Worm (Caenorhabditis elegans): Measurements from ENCODE around the gene F43G6.10.

Gene F43G6.10

DNA sequence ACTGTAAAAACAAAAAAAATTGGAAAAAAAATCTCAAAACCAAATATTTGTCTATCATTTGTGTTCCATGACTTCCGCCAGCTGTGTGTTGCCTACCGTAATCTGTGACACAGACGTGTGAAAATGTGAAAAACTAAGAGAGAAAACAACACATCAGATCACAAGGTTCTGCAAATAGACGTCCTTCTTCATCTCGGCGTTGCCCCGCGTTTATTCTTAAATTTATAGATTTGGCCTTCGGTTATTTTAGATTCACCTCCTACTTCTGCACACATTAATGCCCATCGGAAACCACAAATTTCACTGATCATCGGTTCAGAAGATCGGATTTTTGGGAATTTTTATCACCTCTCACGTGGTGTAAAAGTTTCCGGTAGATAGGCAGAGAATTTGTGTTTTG, 30.0 kb downstream of the F43G6.10 start:
- TF ChIP-seq cog-1 (tag; optimal IDR thresholded peaks at IDR 0.05) = no peak

DNA sequence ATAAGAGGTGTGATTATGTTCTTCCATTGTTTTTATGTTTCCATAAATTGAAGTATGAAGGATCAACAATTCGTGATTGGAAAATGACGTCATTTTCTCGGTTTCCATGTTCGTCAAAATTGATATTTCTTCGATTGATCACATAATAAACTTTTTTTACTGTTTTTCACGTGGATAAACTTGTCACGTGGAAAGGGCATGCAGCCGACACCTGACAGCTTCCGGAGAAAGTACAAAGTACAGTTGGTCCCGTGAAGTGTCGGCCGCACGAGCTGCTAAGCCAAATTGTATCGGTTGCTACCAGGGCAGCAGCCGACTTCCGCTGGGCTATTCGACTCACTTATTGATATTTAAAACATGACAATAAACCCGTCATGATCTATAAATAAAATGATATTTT, 32.5 kb downstream of the F43G6.10 start:
- no peak for TF ChIP-seq ztf-23 (GFP tag; IDR thresholded peaks at IDR 0.05)
- no peak for TF ChIP-seq cog-1 (tag; optimal IDR thresholded peaks at IDR 0.05)
- TF ChIP-seq tab-1 (GFP tag; IDR thresholded peaks at IDR 0.05) = no peak
- TF ChIP-seq ref-1 (GFP tag; conservative IDR thresholded peaks at IDR 0.05) = no peak
- TF ChIP-seq med-1 (GFP tag; optimal IDR thresholded peaks at IDR 0.05; ENCODE audit: insufficient read depth) = no peak
- no peak for TF ChIP-seq T22C8.4 (GFP tag; IDR thresholded peaks at IDR 0.05)
- TF ChIP-seq klf-2 (GFP tag; conservative IDR thresholded peaks at IDR 0.05) = no peak
- no peak for TF ChIP-seq flt-1 (GFP tag; IDR thresholded peaks at IDR 0.05)
- TF ChIP-seq ztf-29 (GFP tag; IDR thresholded peaks at IDR 0.05) = no peak

DNA sequence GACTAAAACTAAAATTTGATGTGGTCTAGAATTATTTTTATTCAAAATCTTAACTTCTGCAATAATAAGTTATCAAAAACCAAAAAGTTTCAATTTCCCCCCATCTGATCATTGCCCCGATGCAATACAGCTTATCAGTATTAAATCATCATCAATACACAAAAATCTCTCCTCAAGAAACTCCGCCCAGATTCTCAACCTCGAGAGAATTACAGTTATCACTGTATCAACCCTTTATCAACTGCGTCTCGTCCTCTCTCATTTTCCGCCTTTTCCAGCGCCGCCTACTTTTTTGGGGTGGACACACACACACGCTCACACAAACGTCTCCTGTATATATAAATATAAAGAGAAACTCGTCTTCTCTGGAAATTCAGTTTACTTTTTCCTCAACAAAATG, 33.2 kb downstream of the F43G6.10 start, which contains the start of gene T27D12.1:
T27D12.1 (plus strand) TSS at position 301 of the 400 bp plus-strand sequence.
- no peak for TF ChIP-seq ref-1 (GFP tag; conservative IDR thresholded peaks at IDR 0.05)
- no peak for TF ChIP-seq ztf-29 (GFP tag; IDR thresholded peaks at IDR 0.05)
- TF ChIP-seq ztf-23 (GFP tag; IDR thresholded peaks at IDR 0.05) = no peak
- TF ChIP-seq klf-2 (GFP tag; conservative IDR thresholded peaks at IDR 0.05) = no peak
- no peak for TF ChIP-seq flt-1 (GFP tag; IDR thresholded peaks at IDR 0.05)

DNA sequence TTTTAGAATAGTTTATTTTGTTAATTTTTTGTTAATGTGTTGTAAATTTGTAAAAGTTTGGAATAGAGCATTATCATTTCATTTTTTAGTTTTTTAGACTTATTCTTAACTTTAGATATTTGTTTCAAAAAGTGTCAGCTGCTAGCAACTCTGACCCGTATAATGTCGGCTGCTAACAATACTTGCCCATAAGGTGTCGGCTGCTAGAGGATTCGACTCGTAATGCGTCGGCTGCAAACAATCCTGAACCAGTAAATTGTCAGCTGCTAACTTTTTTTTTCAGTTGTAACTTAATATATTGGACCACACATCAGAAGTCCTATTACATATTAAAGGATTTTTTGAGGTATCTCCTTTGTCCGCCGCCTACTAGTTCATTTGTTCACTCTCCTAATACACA, 33.6 kb downstream of the F43G6.10 start:
- no peak for TF ChIP-seq ztf-23 (GFP tag; IDR thresholded peaks at IDR 0.05)
- TF ChIP-seq cog-1 (tag; optimal IDR thresholded peaks at IDR 0.05) = no peak
- TF ChIP-seq ztf-29 (GFP tag; IDR thresholded peaks at IDR 0.05) = no peak
- no peak for TF ChIP-seq ref-1 (GFP tag; conservative IDR thresholded peaks at IDR 0.05)
- TF ChIP-seq klf-2 (GFP tag; conservative IDR thresholded peaks at IDR 0.05) = no peak
- TF ChIP-seq med-1 (GFP tag; optimal IDR thresholded peaks at IDR 0.05; ENCODE audit: insufficient read depth) = no peak
- TF ChIP-seq tab-1 (GFP tag; IDR thresholded peaks at IDR 0.05) = no peak
- no peak for TF ChIP-seq T22C8.4 (GFP tag; IDR thresholded peaks at IDR 0.05)
- no peak for TF ChIP-seq flt-1 (GFP tag; IDR thresholded peaks at IDR 0.05)

DNA sequence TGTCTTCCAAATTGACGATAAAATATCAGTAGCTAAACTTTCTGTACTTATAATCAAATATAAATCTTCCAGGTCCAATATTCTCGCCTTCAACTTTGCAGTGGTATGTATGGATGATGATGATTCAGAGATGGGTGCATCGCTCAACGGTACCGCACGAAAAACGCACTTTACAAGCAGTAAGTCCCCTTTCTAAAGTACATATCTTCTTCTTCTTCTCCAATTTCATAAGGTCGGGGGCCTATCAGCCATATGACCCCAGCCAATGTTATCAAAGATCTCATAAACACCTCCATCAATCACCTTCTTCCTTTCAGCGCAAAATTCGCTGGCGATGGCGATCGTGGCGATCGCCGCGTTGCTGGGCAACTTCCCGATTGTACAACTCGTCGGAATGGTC, 34.3 kb downstream of the F43G6.10 start:
- TF ChIP-seq ztf-29 (GFP tag; IDR thresholded peaks at IDR 0.05) (no peak), ztf-23 (GFP tag; IDR thresholded peaks at IDR 0.05) (no peak), ref-1 (GFP tag; conservative IDR thresholded peaks at IDR 0.05) (no peak), klf-2 (GFP tag; conservative IDR thresholded peaks at IDR 0.05) (no peak), med-1 (GFP tag; optimal IDR thresholded peaks at IDR 0.05; ENCODE audit: insufficient read depth) (no peak), tab-1 (GFP tag; IDR thresholded peaks at IDR 0.05) (no peak), T22C8.4 (GFP tag; IDR thresholded peaks at IDR 0.05) (no peak), flt-1 (GFP tag; IDR thresholded peaks at IDR 0.05) (no peak)

DNA sequence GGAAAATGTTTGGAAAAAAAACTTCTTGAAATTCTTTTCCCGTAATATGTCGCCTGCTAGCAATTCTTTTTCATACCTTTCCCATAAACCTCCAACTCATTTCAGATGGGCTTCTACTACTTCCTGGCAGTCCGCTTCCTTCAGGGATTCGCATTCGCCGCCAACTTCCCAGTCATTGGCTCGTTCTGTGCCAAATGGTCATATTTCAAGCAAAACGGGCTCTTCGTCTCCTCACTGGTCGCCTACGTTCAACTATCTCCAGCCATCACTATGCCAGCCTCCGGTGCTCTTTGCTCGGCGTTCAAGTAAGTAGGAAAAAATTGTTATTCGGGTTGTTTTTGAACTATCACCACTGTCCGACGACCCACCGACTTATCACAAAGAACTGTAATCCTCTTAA, 34.9 kb downstream of the F43G6.10 start:
- TF ChIP-seq ztf-23 (GFP tag; IDR thresholded peaks at IDR 0.05) (no peak), klf-2 (GFP tag; conservative IDR thresholded peaks at IDR 0.05) (no peak), ztf-29 (GFP tag; IDR thresholded peaks at IDR 0.05) (no peak), tab-1 (GFP tag; IDR thresholded peaks at IDR 0.05) (no peak), cog-1 (tag; optimal IDR thresholded peaks at IDR 0.05) (no peak), flt-1 (GFP tag; IDR thresholded peaks at IDR 0.05) (no peak), T22C8.4 (GFP tag; IDR thresholded peaks at IDR 0.05) (no peak), med-1 (GFP tag; optimal IDR thresholded peaks at IDR 0.05; ENCODE audit: insufficient read depth) (no peak), ref-1 (GFP tag; conservative IDR thresholded peaks at IDR 0.05) (no peak)

DNA sequence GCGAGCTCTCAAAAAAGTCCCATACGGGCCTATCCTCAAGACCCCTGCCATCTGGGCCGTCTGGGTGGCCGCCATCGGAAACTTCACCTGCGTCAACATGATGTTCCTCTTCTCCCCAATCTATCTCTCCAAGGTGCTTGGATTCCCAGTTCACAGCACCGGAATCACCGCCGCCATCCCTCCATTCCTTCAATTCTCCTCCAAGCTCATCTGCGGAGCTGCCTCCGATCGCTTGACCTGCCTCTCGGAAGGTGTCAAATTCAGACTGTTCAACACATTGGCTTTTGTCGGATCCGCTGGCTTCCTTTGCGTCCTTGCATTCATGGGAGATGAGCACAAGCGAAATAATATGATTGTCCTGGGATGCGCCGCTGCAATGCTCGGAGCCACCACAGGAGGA, 35.8 kb downstream of the F43G6.10 start:
- TF ChIP-seq tab-1 (GFP tag; IDR thresholded peaks at IDR 0.05) (no peak), klf-2 (GFP tag; conservative IDR thresholded peaks at IDR 0.05) (no peak), T22C8.4 (GFP tag; IDR thresholded peaks at IDR 0.05) (no peak), ztf-23 (GFP tag; IDR thresholded peaks at IDR 0.05) (no peak), ref-1 (GFP tag; conservative IDR thresholded peaks at IDR 0.05) (no peak), ztf-29 (GFP tag; IDR thresholded peaks at IDR 0.05) (no peak), flt-1 (GFP tag; IDR thresholded peaks at IDR 0.05) (no peak), med-1 (GFP tag; optimal IDR thresholded peaks at IDR 0.05; ENCODE audit: insufficient read depth) (no peak), cog-1 (tag; optimal IDR thresholded peaks at IDR 0.05) (no peak)

DNA sequence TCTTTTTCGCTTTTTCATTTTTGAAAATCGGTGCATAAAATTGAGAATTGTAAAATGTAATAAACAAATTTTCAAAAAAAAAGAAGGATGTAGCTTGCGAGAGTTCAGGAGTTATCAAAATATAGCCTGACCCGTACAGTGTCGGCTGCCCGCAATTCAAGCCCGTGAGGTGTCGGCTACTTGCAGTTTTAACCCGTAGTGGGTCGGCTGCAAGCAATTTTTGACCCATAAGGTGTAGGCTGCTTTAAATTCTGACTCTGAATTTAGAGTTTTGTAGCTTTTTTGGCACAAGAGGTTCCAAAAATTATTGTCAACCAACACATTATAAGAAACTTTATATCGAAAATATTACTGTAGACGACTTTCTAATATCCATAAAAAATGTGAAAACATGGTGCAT, 36.8 kb downstream of the F43G6.10 start:
- no peak for TF ChIP-seq ref-1 (GFP tag; conservative IDR thresholded peaks at IDR 0.05)
- no peak for TF ChIP-seq ztf-23 (GFP tag; IDR thresholded peaks at IDR 0.05)
- TF ChIP-seq cog-1 (tag; optimal IDR thresholded peaks at IDR 0.05) = no peak

DNA sequence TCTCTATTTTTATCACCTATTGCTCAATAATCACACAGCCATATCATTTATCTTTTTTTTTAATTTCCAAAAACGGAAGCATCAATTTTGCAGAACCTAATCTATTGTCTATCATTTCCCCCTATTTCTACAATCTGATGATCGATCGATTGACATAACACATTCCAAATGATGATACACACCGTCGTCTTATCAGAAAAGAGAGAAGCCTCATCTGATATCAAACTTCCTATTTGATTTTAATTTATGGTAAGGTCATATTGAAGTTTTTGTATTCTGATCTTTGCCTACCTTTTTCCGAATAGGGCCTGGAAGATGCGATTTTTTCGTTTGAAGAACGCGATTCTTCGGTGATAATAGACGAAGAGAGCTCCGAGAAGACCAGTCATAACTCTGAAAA, 40.4 kb downstream of the F43G6.10 start:
- TF ChIP-seq ztf-23 (GFP tag; IDR thresholded peaks at IDR 0.05) (no peak), klf-2 (GFP tag; conservative IDR thresholded peaks at IDR 0.05) (no peak), ref-1 (GFP tag; conservative IDR thresholded peaks at IDR 0.05) (no peak), med-1 (GFP tag; optimal IDR thresholded peaks at IDR 0.05; ENCODE audit: insufficient read depth) (no peak), tab-1 (GFP tag; IDR thresholded peaks at IDR 0.05) (no peak), ztf-29 (GFP tag; IDR thresholded peaks at IDR 0.05) (no peak), flt-1 (GFP tag; IDR thresholded peaks at IDR 0.05) (no peak), T22C8.4 (GFP tag; IDR thresholded peaks at IDR 0.05) (no peak), cog-1 (tag; optimal IDR thresholded peaks at IDR 0.05) (no peak)

DNA sequence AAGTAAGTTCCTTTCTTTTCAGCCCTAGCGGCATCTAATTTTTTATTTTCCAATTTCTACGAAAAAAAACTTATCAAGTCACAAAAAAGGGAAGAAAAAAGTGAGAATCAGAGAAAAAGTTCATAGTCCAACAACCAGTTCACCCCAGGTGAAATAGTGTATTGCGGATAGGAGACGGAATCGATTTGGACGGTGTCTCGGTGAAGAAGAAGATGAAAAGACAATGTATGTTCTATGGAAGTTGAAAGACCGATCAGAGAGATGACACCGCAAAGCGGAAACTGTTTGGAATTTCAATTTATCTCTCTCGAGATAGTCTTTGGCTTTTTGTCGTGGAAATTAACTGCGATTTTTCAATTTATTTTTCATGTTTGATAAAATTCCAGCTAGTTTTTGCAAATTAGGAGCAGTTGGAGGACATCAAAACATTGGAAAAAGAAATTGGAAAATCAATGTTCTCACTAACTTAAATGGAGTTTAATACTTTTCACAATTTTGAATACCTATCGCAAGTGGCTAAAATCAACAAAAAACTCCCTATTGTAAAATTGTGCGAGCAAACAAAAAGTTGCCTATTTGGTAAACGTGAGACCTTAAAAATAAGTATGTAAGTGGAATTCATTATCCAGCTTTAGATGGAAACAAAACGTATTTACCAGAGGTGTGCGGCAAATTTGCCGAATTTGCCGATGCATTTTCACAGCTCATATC, 43.2 kb downstream of the F43G6.10 start:
- TF ChIP-seq med-1 (GFP tag; optimal IDR thresholded peaks at IDR 0.05; ENCODE audit: insufficient read depth) = no peak
- no peak for TF ChIP-seq ztf-29 (GFP tag; IDR thresholded peaks at IDR 0.05)

DNA sequence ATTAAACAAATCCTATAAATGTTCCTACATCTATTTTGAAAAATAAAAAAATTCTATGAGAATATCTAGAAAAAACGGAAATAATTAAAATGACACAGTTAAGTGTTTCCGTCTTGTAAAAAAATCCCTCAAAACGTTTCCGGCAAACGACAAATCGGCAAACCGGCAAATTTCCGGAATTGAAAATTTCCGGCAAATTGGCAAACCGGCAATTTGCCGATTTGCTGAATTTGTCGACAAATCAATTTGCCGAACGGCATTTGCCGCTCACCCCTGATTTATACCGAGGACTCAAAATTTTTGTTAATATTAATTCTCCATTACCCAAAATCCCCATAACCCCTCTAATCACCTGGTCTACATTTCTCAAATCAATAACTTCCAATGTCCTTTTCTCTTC, 44.0 kb downstream of the F43G6.10 start:
- TF ChIP-seq cog-1 (tag; optimal IDR thresholded peaks at IDR 0.05) (no peak), tab-1 (GFP tag; IDR thresholded peaks at IDR 0.05) (no peak), ref-1 (GFP tag; conservative IDR thresholded peaks at IDR 0.05) (no peak), flt-1 (GFP tag; IDR thresholded peaks at IDR 0.05) (no peak), med-1 (GFP tag; optimal IDR thresholded peaks at IDR 0.05; ENCODE audit: insufficient read depth) (no peak), ztf-29 (GFP tag; IDR thresholded peaks at IDR 0.05) (no peak), klf-2 (GFP tag; conservative IDR thresholded peaks at IDR 0.05) (no peak), ztf-23 (GFP tag; IDR thresholded peaks at IDR 0.05) (no peak), T22C8.4 (GFP tag; IDR thresholded peaks at IDR 0.05) (no peak)

Measured in whole organism, midembryonic.